Worm (Caenorhabditis elegans) whole organism, early embryonic: ENCODE data around the gene T26H8.5.

Experiments
- B0310.2 ChIP-seq: sonication (generic microtip); optimal IDR thresholded peaks from 2 replicates; lab custom pipeline; 2016; ENCODE audit warnings: mild to moderate bottlenecking, missing genetic modification characterization, missing compliant biosample characterization
- F13C5.2 ChIP-seq: sonication (generic microtip); optimal IDR thresholded peaks from 2 replicates; lab custom pipeline; 2017; ENCODE audit warnings: mild to moderate bottlenecking, missing genetic modification characterization, inconsistent platforms, missing compliant biosample characterization
- aly-1 ChIP-seq: sonication (generic microtip); optimal IDR thresholded peaks from 2 replicates; lab custom pipeline; 2016; ENCODE audit warnings: missing genetic modification characterization, missing compliant biosample characterization
- ama-1 ChIP-seq: fragments of 150-350 bp; optimal IDR thresholded peaks from 2 replicates; lab custom pipeline; 2014
- ceh-13 ChIP-seq: fragments of 200-800 bp; sonication (Bioruptor generic); optimal IDR thresholded peaks from 2 replicates; lab custom pipeline; 2018; ENCODE audit warnings: mild to moderate bottlenecking, missing genetic modification characterization, missing compliant biosample characterization
- ceh-36 ChIP-seq: sonication (generic microtip); optimal IDR thresholded peaks from 2 replicates; lab custom pipeline; 2016; ENCODE audit warnings: missing genetic modification characterization, inconsistent platforms, missing compliant biosample characterization
- ets-7 ChIP-seq: sonication (generic microtip); optimal IDR thresholded peaks from 2 replicates; lab custom pipeline; 2016; ENCODE audit warnings: missing genotype, missing genetic modification characterization, missing compliant biosample characterization
- flt-1 ChIP-seq: fragments of 200-800 bp; sonication (Bioruptor generic); IDR thresholded peaks from 2 replicates; pipeline ENCODE4 v1.3.6; 2022; ENCODE audit warnings: missing genetic modification characterization, missing compliant biosample characterization
- hmbx-1 ChIP-seq: sonication (generic microtip); optimal IDR thresholded peaks from 2 replicates; lab custom pipeline; 2016; ENCODE audit warnings: mild to moderate bottlenecking, missing genetic modification characterization, missing compliant biosample characterization
- hmg-4 ChIP-seq: fragments of 200-800 bp; sonication (Bioruptor generic); optimal IDR thresholded peaks from 2 replicates; lab custom pipeline; 2018; ENCODE audit warnings: mild to moderate bottlenecking, missing genetic modification characterization, missing compliant biosample characterization
- hnd-1 ChIP-seq: sonication (generic microtip); optimal IDR thresholded peaks from 2 replicates; lab custom pipeline; 2016; ENCODE audit warnings: missing genetic modification characterization, missing compliant biosample characterization
- pes-1 ChIP-seq: fragments of 200-800 bp; sonication (Bioruptor generic); IDR thresholded peaks from 2 replicates; pipeline ENCODE4 v1.3.6; 2022; ENCODE audit warnings: missing genetic modification reagents, missing genetic modification characterization, missing compliant biosample characterization
- scrt-1 ChIP-seq: fragments of 200-800 bp; sonication (Bioruptor generic); IDR thresholded peaks from 2 replicates; pipeline ENCODE4 v1.3.6; 2022; ENCODE audit warnings: missing genetic modification characterization, missing compliant biosample characterization
- sea-1 ChIP-seq: fragments of 200-800 bp; sonication (Bioruptor generic); conservative IDR thresholded peaks from 2 replicates; pipeline ENCODE4 v1.3.6; 2022; ENCODE audit warnings: missing genetic modification characterization, missing compliant biosample characterization
- tbx-11 ChIP-seq: fragments of 200-800 bp; sonication (Bioruptor generic); IDR thresholded peaks from 2 replicates; pipeline ENCODE4 v1.3.6; 2022; ENCODE audit warnings: missing genetic modification characterization, missing compliant biosample characterization
- tbx-37 ChIP-seq: fragments of 200-800 bp; sonication (Bioruptor generic); conservative IDR thresholded peaks from 2 replicates; pipeline ENCODE4 v1.3.6; 2022; ENCODE audit warnings: missing genetic modification reagents, missing genetic modification characterization, missing compliant biosample characterization
- tra-4 ChIP-seq: sonication (generic microtip); optimal IDR thresholded peaks from 2 replicates; lab custom pipeline; 2017; ENCODE audit warnings: missing genetic modification characterization, missing compliant biosample characterization

The T26H8.5 gene

DNA sequence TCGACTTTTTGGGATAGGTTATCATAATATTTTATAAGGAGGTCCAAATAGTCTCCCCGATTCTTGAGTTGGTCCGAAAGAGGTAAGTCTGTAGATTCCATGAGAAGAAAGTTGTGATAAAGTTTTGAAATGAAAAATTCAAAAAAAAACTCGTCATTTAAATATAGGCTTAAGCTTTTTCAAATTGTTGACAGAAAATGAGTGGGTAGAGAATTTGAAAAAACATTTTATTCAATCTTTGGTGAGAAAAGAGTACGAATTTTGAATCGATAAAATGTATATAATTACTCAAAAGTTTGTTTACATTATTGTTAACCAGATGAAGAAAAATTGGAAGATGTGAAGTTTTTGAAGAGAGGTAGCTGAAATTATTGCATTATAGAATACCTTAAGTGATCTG lies at the start of gene T26H8.5:
Gene T26H8.5, minus strand, starts transcription at position 101 of the 400 bp plus-strand sequence.
- TF ChIP-seq ama-1, result no peak
- no peak for TF ChIP-seq tbx-11
- no peak for TF ChIP-seq flt-1 (GFP tag; lab: Robert Waterston, UW)
- TF ChIP-seq tbx-37 (GFP tag; lab: Robert Waterston, UW), result no peak
- TF ChIP-seq tra-4, result no peak
- TF ChIP-seq ets-7 (tag; lab: Kevin White, UChicago), result no peak
- no peak for TF ChIP-seq B0310.2
- no peak for TF ChIP-seq hnd-1 (tag; lab: Kevin White, UChicago)
- TF ChIP-seq pes-1 (GFP tag; lab: Robert Waterston, UW), result no peak
- no peak for TF ChIP-seq scrt-1 (GFP tag; lab: Robert Waterston, UW)
- no peak for TF ChIP-seq aly-1 (tag; lab: Kevin White, UChicago)
- TF ChIP-seq sea-1 (GFP tag; lab: Robert Waterston, UW), result no peak
- TF ChIP-seq ceh-13, result no peak
- no peak for TF ChIP-seq hmbx-1
- TF ChIP-seq hmg-4 (GFP tag; lab: Kevin White, UChicago), result no peak
- TF ChIP-seq ceh-36 (tag; lab: Kevin White, UChicago), result no peak
- TF ChIP-seq F13C5.2 (tag; lab: Kevin White, UChicago), result no peak

ce11 chrV:15354648-15355047 lies 49.2 kb upstream of the T26H8.5 start, which contains the start of gene C29F3.7:
TSS of gene C29F3.7 (plus strand) at chrV:15354901.
- TF ChIP-seq flt-1 (GFP tag; lab: Robert Waterston, UW) (no peak), ceh-13 (no peak), ama-1 (no peak), B0310.2 (no peak), aly-1 (tag; lab: Kevin White, UChicago) (no peak), hmbx-1 (no peak), tbx-11 (no peak), ceh-36 (tag; lab: Kevin White, UChicago) (no peak), pes-1 (GFP tag; lab: Robert Waterston, UW) (no peak), hmg-4 (GFP tag; lab: Kevin White, UChicago) (no peak), tra-4 (no peak), F13C5.2 (tag; lab: Kevin White, UChicago) (no peak)

DNA sequence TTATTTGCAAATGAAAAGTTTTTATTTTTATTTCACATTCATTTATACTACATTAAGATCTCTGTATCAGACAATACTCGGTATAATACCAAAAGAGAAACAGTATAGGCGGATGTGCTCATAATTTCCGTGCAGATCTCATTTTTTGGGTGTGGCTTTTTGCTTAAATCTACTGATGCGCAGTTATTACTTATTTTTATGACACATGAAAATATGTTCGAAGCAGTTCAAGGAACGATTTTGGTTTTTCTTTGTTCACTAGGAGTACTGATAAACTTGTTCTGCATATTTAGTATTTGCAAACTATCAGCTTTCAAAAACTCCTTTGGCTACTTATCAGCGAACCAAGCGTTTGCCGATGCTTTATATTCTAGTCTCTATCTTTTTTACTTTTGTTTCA lies 47.0 kb upstream of the T26H8.5 start, which contains the start of gene srx-58:
Gene srx-58, plus strand, starts transcription at position 301 of the 400 bp plus-strand sequence.
- TF ChIP-seq F13C5.2 (tag; lab: Kevin White, UChicago) (no peak), scrt-1 (GFP tag; lab: Robert Waterston, UW) (no peak), hnd-1 (tag; lab: Kevin White, UChicago) (no peak), pes-1 (GFP tag; lab: Robert Waterston, UW) (no peak), tbx-11 (no peak), ama-1 (no peak), hmbx-1 (no peak), ceh-13 (no peak), flt-1 (GFP tag; lab: Robert Waterston, UW) (no peak), aly-1 (tag; lab: Kevin White, UChicago) (no peak), tbx-37 (GFP tag; lab: Robert Waterston, UW) (no peak), sea-1 (GFP tag; lab: Robert Waterston, UW) (no peak), B0310.2 (no peak), ets-7 (tag; lab: Kevin White, UChicago) (no peak)

DNA sequence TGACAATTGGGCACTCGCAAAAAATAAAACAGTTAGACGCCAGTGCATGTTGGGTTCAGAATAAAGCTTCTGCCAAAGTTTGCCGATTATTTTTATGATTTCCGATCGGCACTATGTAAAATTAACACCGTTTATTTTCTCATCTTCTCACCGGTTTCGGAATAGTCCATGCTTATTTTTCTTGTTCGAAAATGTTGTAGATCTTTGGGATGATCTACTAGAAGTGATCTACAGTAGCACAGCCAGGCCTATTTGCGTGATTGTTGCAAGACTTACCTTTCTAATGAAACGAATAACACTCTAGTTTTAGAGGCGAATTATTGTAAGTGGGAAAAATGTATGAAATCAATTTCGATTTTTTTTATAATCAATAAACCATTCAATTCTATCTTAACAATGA lies 45.2 kb upstream of the T26H8.5 start, which contains the start of gene clec-231:
Gene clec-231, minus strand, starts transcription at position 101 of the 400 bp plus-strand sequence.
- no peak for TF ChIP-seq flt-1 (GFP tag; lab: Robert Waterston, UW)
- TF ChIP-seq B0310.2, result no peak
- no peak for TF ChIP-seq ceh-13
- TF ChIP-seq scrt-1 (GFP tag; lab: Robert Waterston, UW), result no peak
- no peak for TF ChIP-seq hmg-4 (GFP tag; lab: Kevin White, UChicago)
- TF ChIP-seq F13C5.2 (tag; lab: Kevin White, UChicago), result no peak
- TF ChIP-seq aly-1 (tag; lab: Kevin White, UChicago), result no peak
- TF ChIP-seq tbx-37 (GFP tag; lab: Robert Waterston, UW), result no peak
- no peak for TF ChIP-seq ets-7 (tag; lab: Kevin White, UChicago)
- no peak for TF ChIP-seq hmbx-1
- TF ChIP-seq sea-1 (GFP tag; lab: Robert Waterston, UW), result no peak
- no peak for TF ChIP-seq hnd-1 (tag; lab: Kevin White, UChicago)
- no peak for TF ChIP-seq pes-1 (GFP tag; lab: Robert Waterston, UW)
- TF ChIP-seq ama-1, result no peak
- TF ChIP-seq tra-4, result no peak
- TF ChIP-seq tbx-11, result no peak
- no peak for TF ChIP-seq ceh-36 (tag; lab: Kevin White, UChicago)

- no peak for TF ChIP-seq hnd-1 (tag; lab: Kevin White, UChicago)
- TF ChIP-seq tbx-11, result no peak
- TF ChIP-seq tbx-37 (GFP tag; lab: Robert Waterston, UW), result no peak
- no peak for TF ChIP-seq ceh-13
Measured at ce11 chrV:15349044-15349443, 43.6 kb upstream of the T26H8.5 start, which contains the start of gene clec-230. TSS of gene clec-230 (minus strand) at chrV:15349144.

DNA sequence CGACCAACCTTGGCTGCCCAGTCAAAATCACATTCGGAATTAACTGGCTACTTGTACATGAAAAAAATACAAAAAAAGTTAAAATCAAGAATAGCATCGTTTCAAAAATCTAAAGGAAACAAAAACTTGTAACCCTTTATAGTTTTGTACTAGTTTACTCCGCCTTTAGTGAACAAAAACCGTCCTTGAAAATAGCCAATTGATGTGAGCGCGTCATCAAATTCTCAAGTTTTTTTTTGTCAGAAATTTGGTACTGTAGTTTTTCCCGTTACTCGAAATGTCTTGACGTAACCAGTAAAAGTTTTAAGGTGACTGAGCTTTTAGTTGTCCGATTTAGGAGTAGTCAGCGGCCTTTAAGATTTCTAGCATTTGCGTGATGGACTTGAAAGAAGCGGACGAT lies 41.9 kb upstream of the T26H8.5 start, which contains the start of gene C29F3.3:
Gene C29F3.3, minus strand, starts transcription at position 101 of the 400 bp plus-strand sequence.
- TF ChIP-seq hnd-1 (tag; lab: Kevin White, UChicago), result no peak
- no peak for TF ChIP-seq flt-1 (GFP tag; lab: Robert Waterston, UW)
- no peak for TF ChIP-seq ets-7 (tag; lab: Kevin White, UChicago)
- no peak for TF ChIP-seq sea-1 (GFP tag; lab: Robert Waterston, UW)
- TF ChIP-seq aly-1 (tag; lab: Kevin White, UChicago), result no peak
- TF ChIP-seq F13C5.2 (tag; lab: Kevin White, UChicago), result no peak
- no peak for TF ChIP-seq B0310.2
- no peak for TF ChIP-seq ama-1

DNA sequence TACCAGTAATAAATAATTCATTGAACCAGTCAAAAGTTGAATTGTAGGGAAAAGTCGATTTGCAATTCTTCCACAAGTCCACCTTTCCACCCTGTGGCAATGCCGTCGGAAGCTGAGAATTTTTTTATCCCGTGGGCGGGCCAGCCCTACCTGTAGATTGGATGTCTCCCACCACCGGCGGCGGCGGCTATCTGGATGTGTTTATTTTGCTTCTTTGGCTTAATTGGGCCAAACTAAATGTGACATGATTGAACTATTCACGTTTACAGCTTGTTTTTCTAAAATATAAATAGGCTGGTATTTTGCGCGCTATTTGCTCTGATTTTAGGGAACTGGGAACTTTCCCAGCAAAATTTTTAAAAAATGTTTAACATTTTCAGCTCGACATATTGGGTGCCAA lies 39.1 kb upstream of the T26H8.5 start, which contains the start of gene wrt-8:
Gene wrt-8, minus strand, starts transcription at position 101 of the 400 bp plus-strand sequence.
- TF ChIP-seq ceh-13 (no peak), ama-1 (no peak), sea-1 (GFP tag; lab: Robert Waterston, UW) (no peak), hnd-1 (tag; lab: Kevin White, UChicago) (no peak), pes-1 (GFP tag; lab: Robert Waterston, UW) (no peak), tra-4 (no peak), F13C5.2 (tag; lab: Kevin White, UChicago) (no peak), scrt-1 (GFP tag; lab: Robert Waterston, UW) (no peak), aly-1 (tag; lab: Kevin White, UChicago) (no peak), tbx-11 (no peak), ceh-36 (tag; lab: Kevin White, UChicago) (no peak)
